Fruit fly (Drosophila melanogaster): ENCODE data around the gene CG12541.

The CG12541 gene

dm6 chrX:7095292-7095911 lies 29.6 kb upstream of the CG12541 start (continued):
- TF ChIP-seq ranshi (GFP tag; IDR thresholded peaks at IDR 0.05) (peak; percentile 72), sr (GFP tag; IDR thresholded peaks at IDR 0.05) (peak; percentile 57; the same call in 1 of the 3 replicates), CG17328 (GFP tag; IDR thresholded peaks at IDR 0.05) (peak; percentile 80), CG4360 (GFP tag; IDR thresholded peaks at IDR 0.05) (no peak), CG6813 (GFP tag; optimal IDR thresholded peaks at IDR 0.05) (peak; percentile 74), Hr3 (GFP tag; optimal IDR thresholded peaks at IDR 0.05) (peak; percentile 68), Side (GFP tag; optimal IDR thresholded peaks at IDR 0.05) (peak; percentile 58), pnt (GFP tag; optimal IDR thresholded peaks at IDR 0.05) (peak; percentile 76), CG11093 (GFP tag; IDR thresholded peaks at IDR 0.05) (peak; percentile 72), wdn (GFP tag; IDR thresholded peaks at IDR 0.05) (0 out of 2 replicates have a peak, but pooled peaks have one; percentile 27), CG33557 (GFP tag; optimal IDR thresholded peaks at IDR 0.05) (peak; percentile 48), CG17385 (GFP tag; optimal IDR thresholded peaks at IDR 0.05) (peak; percentile 80), Chrac-16 (GFP tag; optimal IDR thresholded peaks at IDR 0.05) (peak; percentile 59), CHES-1-like (GFP tag; optimal IDR thresholded peaks at IDR 0.05) (peak; percentile 45), NC2α (GFP tag; optimal IDR thresholded peaks at IDR 0.05) (peak; percentile 56), CG1603 (tag; optimal IDR thresholded peaks at IDR 0.05) (peak; percentile 89), CG34224 (GFP tag; IDR thresholded peaks at IDR 0.05; ENCODE audit: partially characterized antibody) (no peak), Atf3 (GFP tag; optimal IDR thresholded peaks at IDR 0.05) (peak; percentile 46), CG32767 (GFP tag; IDR thresholded peaks at IDR 0.05) (peak; percentile 77), CG10366 (GFP tag; IDR thresholded peaks at IDR 0.05) (peak; percentile 70), hbn (GFP tag; IDR thresholded peaks at IDR 0.05; ENCODE audit: partially characterized antibody) (no peak), en (GFP tag; optimal IDR thresholded peaks at IDR 0.05) (peak; percentile 80), CG31388 (GFP tag; optimal IDR thresholded peaks at IDR 0.05) (peak; percentile 29), ERR (GFP tag; optimal IDR thresholded peaks at IDR 0.05) (peak; percentile 13), CG4820 (GFP tag; optimal IDR thresholded peaks at IDR 0.05) (peak; percentile 76), GATAe (GFP tag; conservative IDR thresholded peaks at IDR 0.05) (no peak), Mes4 (GFP tag; optimal IDR thresholded peaks at IDR 0.05) (peak; percentile 49), Atf6 (GFP tag; IDR thresholded peaks at IDR 0.05) (peak; percentile 57; the same call in 1 of the 2 replicates), crol (GFP tag; IDR thresholded peaks at IDR 0.05) (no peak), CG1024 (GFP tag; IDR thresholded peaks at IDR 0.05) (peak; percentile 59), CG9437 (GFP tag; optimal IDR thresholded peaks at IDR 0.05) (peak; percentile 51), CG2875 (GFP tag; optimal IDR thresholded peaks at IDR 0.05) (peak; percentile 51), br (optimal IDR thresholded peaks at IDR 0.05) (no peak), bbx (GFP tag; IDR thresholded peaks at IDR 0.05; ENCODE audit: partially characterized antibody) (no peak), Eip74EF (GFP tag; optimal IDR thresholded peaks at IDR 0.05) (peak in 1 of 2 experiments; percentile 77), CG31365 (tag; optimal IDR thresholded peaks at IDR 0.05) (peak; percentile 53), CG1602 (GFP tag; optimal IDR thresholded peaks at IDR 0.05) (peak; percentile 56), CG30431 (GFP tag; optimal IDR thresholded peaks at IDR 0.05) (peak; percentile 69), YL-1 (GFP tag; optimal IDR thresholded peaks at IDR 0.05) (no peak), Nf-YB (GFP tag; optimal IDR thresholded peaks at IDR 0.05) (peak; percentile 22), jigr1 (GFP tag; IDR thresholded peaks at IDR 0.05) (no peak), CG17361 (GFP tag; IDR thresholded peaks at IDR 0.05) (peak; percentile 62), exex (tag; optimal IDR thresholded peaks at IDR 0.05) (peak; percentile 3), Six4 (GFP tag; optimal IDR thresholded peaks at IDR 0.05) (peak; percentile 73), CG9932 (GFP tag; IDR thresholded peaks at IDR 0.05) (peak; percentile 64), CG15601 (tag; optimal IDR thresholded peaks at IDR 0.05) (peak; percentile 64), CG7928 (GFP tag; optimal IDR thresholded peaks at IDR 0.05) (peak; percentile 43), oc (tag; optimal IDR thresholded peaks at IDR 0.05) (peak; percentile 75), CkIIα-i1 (GFP tag; IDR thresholded peaks at IDR 0.05) (0 out of 2 replicates have a peak, but pooled peaks have one; percentile 17), ftz-f1 (GFP tag; optimal IDR thresholded peaks at IDR 0.05) (no peak)

Data from whole organism, embryonic.